Worm (Caenorhabditis elegans) whole organism, young adult: ENCODE data around the gene Y41E3.19.

Experiments used
- B0035.1 ChIP-seq: sonication (generic microtip); optimal IDR thresholded peaks from 2 replicates; lab custom pipeline; 2016; ENCODE audit warnings: missing genetic modification characterization, mild to moderate bottlenecking, missing compliant biosample characterization, missing genotype, missing genetic modification reagents
- B0336.3 ChIP-seq: fragments of 200-800 bp; sonication (Bioruptor generic); IDR thresholded peaks from 2 replicates; pipeline ENCODE4 v1.3.6; 2022; ENCODE audit warnings: missing genetic modification characterization, missing compliant biosample characterization
- F39B2.1 ChIP-seq: fragments of 200-800 bp; sonication (Bioruptor generic); IDR thresholded peaks from 2 replicates; pipeline ENCODE4 v1.3.6; 2022; ENCODE audit warnings: missing genetic modification reagents, missing genetic modification characterization, missing compliant biosample characterization
- F49E8.2 ChIP-seq: sonication (generic microtip); optimal IDR thresholded peaks from 3 replicates; lab custom pipeline; 2017; ENCODE audit warnings: missing genetic modification characterization, mild to moderate bottlenecking, missing compliant biosample characterization, antibody characterized with exemption, moderate library complexity; ENCODE audit not compliant: insufficient read depth
- F57A8.1 ChIP-seq: fragments of 200-800 bp; sonication (Bioruptor generic); optimal IDR thresholded peaks from 2 replicates; lab custom pipeline; 2018; ENCODE audit warnings: mild to moderate bottlenecking, missing genetic modification characterization, moderate library complexity, missing compliant biosample characterization
- T26A5.8 ChIP-seq: sonication (generic microtip); optimal IDR thresholded peaks from 2 replicates; lab custom pipeline; 2016; ENCODE audit warnings: missing genetic modification characterization, missing compliant biosample characterization
- Y53F4B.3 ChIP-seq: fragments of 200-800 bp; sonication (Bioruptor generic); IDR thresholded peaks from 2 replicates; pipeline ENCODE4 v1.3.6; 2022; ENCODE audit warnings: missing genetic modification reagents, missing genetic modification characterization, missing compliant biosample characterization
- Y53G8AR.9 ChIP-seq: fragments of 200-800 bp; sonication (Bioruptor generic); conservative IDR thresholded peaks from 2 replicates; pipeline ENCODE4 v1.3.6; 2022; ENCODE audit warnings: missing genetic modification reagents, missing genetic modification characterization, missing compliant biosample characterization
- akir-1 ChIP-seq: fragments of 200-800 bp; sonication (Bioruptor generic); optimal IDR thresholded peaks from 2 replicates; lab custom pipeline; 2018; ENCODE audit warnings: mild to moderate bottlenecking, missing genetic modification characterization, moderate library complexity, missing compliant biosample characterization
- aptf-2 ChIP-seq: fragments of 200-800 bp; sonication (Bioruptor generic); conservative IDR thresholded peaks from 2 replicates; pipeline ENCODE4 v1.3.6; 2022; ENCODE audit warnings: missing genetic modification reagents, missing genetic modification characterization, missing compliant biosample characterization
- attf-6 ChIP-seq: fragments of 200-800 bp; sonication (Bioruptor generic); IDR thresholded peaks from 2 replicates; pipeline ENCODE4 v1.3.6; 2022; ENCODE audit warnings: missing genetic modification reagents, missing genetic modification characterization, missing compliant biosample characterization
- bed-1 ChIP-seq: fragments of 200-800 bp; sonication (Bioruptor generic); IDR thresholded peaks from 2 replicates; pipeline ENCODE4 v1.3.6; 2022; ENCODE audit warnings: missing genetic modification reagents, missing genetic modification characterization, missing compliant biosample characterization
- bed-2 ChIP-seq: fragments of 200-800 bp; sonication (Bioruptor generic); IDR thresholded peaks from 2 replicates; pipeline ENCODE4 v1.3.6; 2022; ENCODE audit warnings: missing genetic modification reagents, missing genetic modification characterization, missing compliant biosample characterization
- cebp-2 ChIP-seq: fragments of 200-800 bp; sonication (Bioruptor generic); IDR thresholded peaks from 2 replicates; pipeline ENCODE4 v1.3.6; 2022; ENCODE audit warnings: missing genetic modification characterization, missing compliant biosample characterization
- ceh-79 ChIP-seq: sonication (generic microtip); optimal IDR thresholded peaks from 2 replicates; lab custom pipeline; 2017; ENCODE audit warnings: mild to moderate bottlenecking, missing genetic modification characterization, missing compliant biosample characterization
- chd-7 ChIP-seq: sonication (generic microtip); optimal IDR thresholded peaks from 2 replicates; lab custom pipeline; 2016; ENCODE audit warnings: mild to moderate bottlenecking, missing genetic modification characterization, moderate library complexity, missing compliant biosample characterization
- die-1 ChIP-seq: sonication (generic microtip); optimal IDR thresholded peaks from 2 replicates; lab custom pipeline; 2016; ENCODE audit warnings: missing genotype, mild to moderate bottlenecking, missing genetic modification characterization, missing compliant biosample characterization
- egl-18 ChIP-seq: fragments of 200-800 bp; sonication (Bioruptor generic); IDR thresholded peaks from 2 replicates; pipeline ENCODE4 v1.3.6; 2022; ENCODE audit warnings: missing genetic modification reagents, missing genetic modification characterization, missing compliant biosample characterization
- egrh-3 ChIP-seq: fragments of 200-800 bp; sonication (Bioruptor generic); IDR thresholded peaks from 2 replicates; pipeline ENCODE4 v1.3.6; 2022; ENCODE audit warnings: missing genetic modification reagents, missing genetic modification characterization, missing compliant biosample characterization
- gei-17 ChIP-seq: fragments of 200-800 bp; sonication (Bioruptor generic); optimal IDR thresholded peaks from 2 replicates; lab custom pipeline; 2018; ENCODE audit warnings: mild to moderate bottlenecking, missing genetic modification characterization, missing compliant biosample characterization
- him-1 ChIP-seq: sonication (generic microtip); optimal IDR thresholded peaks from 2 replicates; lab custom pipeline; 2016; ENCODE audit warnings: missing genotype, missing genetic modification reagents, missing genetic modification characterization, missing compliant biosample characterization
- hlh-12 ChIP-seq: sonication (generic microtip); optimal IDR thresholded peaks from 2 replicates; lab custom pipeline; 2016; ENCODE audit warnings: missing genetic modification characterization, missing compliant biosample characterization
- hmg-1.2 ChIP-seq: fragments of 200-800 bp; sonication (Bioruptor generic); IDR thresholded peaks from 2 replicates; pipeline ENCODE4 v1.3.6; 2022; ENCODE audit warnings: missing genetic modification reagents, missing genetic modification characterization, missing compliant biosample characterization
- let-526 ChIP-seq: fragments of 200-800 bp; sonication (Bioruptor generic); IDR thresholded peaks from 2 replicates; pipeline ENCODE4 v1.3.6; 2022; ENCODE audit warnings: missing genetic modification reagents, missing genetic modification characterization, missing compliant biosample characterization
- let-607 ChIP-seq, 2 experiments: fragments of 200-800 bp in 1 of 2; sonication (Bioruptor generic) in 1 of 2; sonication (generic microtip) in 1 of 2; optimal IDR thresholded peaks; 2 replicates each; lab custom pipeline; 2016 to 2018; ENCODE audit warnings: mild to moderate bottlenecking in 2 of 2, missing compliant biosample characterization in 2 of 2, missing genetic modification characterization in 2 of 2, moderate library complexity in 2 of 2, missing genotype in 1 of 2
- lin-40 ChIP-seq: sonication (generic microtip); optimal IDR thresholded peaks from 2 replicates; lab custom pipeline; 2016; ENCODE audit warnings: missing genetic modification characterization, mild to moderate bottlenecking, missing compliant biosample characterization, missing genotype, missing genetic modification reagents
- lir-1 ChIP-seq: fragments of 200-800 bp; sonication (Bioruptor generic); conservative IDR thresholded peaks from 2 replicates; pipeline ENCODE4 v1.3.6; 2022; ENCODE audit warnings: missing genetic modification reagents, missing genetic modification characterization, missing compliant biosample characterization
- lsl-1 ChIP-seq: fragments of 200-800 bp; sonication (Bioruptor generic); optimal IDR thresholded peaks from 2 replicates; lab custom pipeline; 2018; ENCODE audit warnings: mild to moderate bottlenecking, missing genetic modification characterization, moderate library complexity, missing compliant biosample characterization
- madf-6 ChIP-seq: fragments of 200-800 bp; sonication (Bioruptor generic); IDR thresholded peaks from 2 replicates; pipeline ENCODE4 v1.3.6; 2022; ENCODE audit warnings: missing genetic modification reagents, missing genetic modification characterization, missing compliant biosample characterization
- mel-28 ChIP-seq: sonication (generic microtip); optimal IDR thresholded peaks from 2 replicates; lab custom pipeline; 2016; ENCODE audit warnings: borderline replicate concordance, mild to moderate bottlenecking, missing genetic modification characterization, missing compliant biosample characterization
- mxl-1 ChIP-seq: sonication (generic microtip); optimal IDR thresholded peaks from 2 replicates; lab custom pipeline; 2016; ENCODE audit warnings: missing genetic modification characterization, missing compliant biosample characterization
- nfyb-1 ChIP-seq: fragments of 200-800 bp; sonication (Bioruptor generic); IDR thresholded peaks from 2 replicates; pipeline ENCODE4 v1.3.6; 2022; ENCODE audit warnings: missing genetic modification reagents, missing genetic modification characterization, missing compliant biosample characterization
- nhr-80 ChIP-seq: sonication (generic microtip); optimal IDR thresholded peaks from 2 replicates; lab custom pipeline; 2016; ENCODE audit warnings: missing genetic modification characterization, missing compliant biosample characterization
- pbrm-1 ChIP-seq: fragments of 200-800 bp; sonication (Bioruptor generic); IDR thresholded peaks from 2 replicates; pipeline ENCODE4 v1.3.6; 2022; ENCODE audit warnings: missing genetic modification reagents, missing genetic modification characterization, missing compliant biosample characterization
- rec-8 ChIP-seq, 2 experiments: sonication (generic microtip); optimal IDR thresholded peaks; 2 replicates each; lab custom pipeline; 2016; ENCODE audit warnings: mild to moderate bottlenecking in 2 of 2, missing genetic modification characterization in 2 of 2, missing genetic modification reagents in 2 of 2, missing genotype in 2 of 2, missing biosample characterization in 1 of 2, missing compliant biosample characterization in 1 of 2, moderate library complexity in 1 of 2
- rpc-1 ChIP-seq, 2 experiments: fragments of 150-350 bp in 1 of 2; sonication (generic microtip) in 1 of 2; optimal IDR thresholded peaks; 2 replicates each; lab custom pipeline; 2014 to 2018; ENCODE audit warnings: missing biosample characterization in 1 of 2, missing genetic modification characterization in 1 of 2, missing genetic modification reagents in 1 of 2, missing genotype in 1 of 2
- sea-2 ChIP-seq: fragments of 200-800 bp; sonication (Bioruptor generic); IDR thresholded peaks from 2 replicates; pipeline ENCODE4 v1.3.6; 2022; ENCODE audit warnings: missing genetic modification characterization, missing compliant biosample characterization
- snpc-1.3 ChIP-seq: sonication (generic microtip); optimal IDR thresholded peaks from 2 replicates; lab custom pipeline; 2017; ENCODE audit warnings: missing genetic modification characterization, mild to moderate bottlenecking, missing compliant biosample characterization, antibody characterized with exemption, moderate library complexity, missing genotype, missing genetic modification reagents; ENCODE audit not compliant: insufficient read depth
- tbp1 ChIP-seq: fragments of 200-800 bp; sonication (Bioruptor generic); optimal IDR thresholded peaks from 2 replicates; lab custom pipeline; 2018; ENCODE audit warnings: mild to moderate bottlenecking, missing genetic modification characterization, missing compliant biosample characterization
- unc-130 ChIP-seq: sonication (generic microtip); optimal IDR thresholded peaks from 2 replicates; lab custom pipeline; 2016; ENCODE audit warnings: missing genetic modification reagents, missing genetic modification characterization, missing compliant biosample characterization
- unc-62 ChIP-seq: fragments of 150-350 bp; optimal IDR thresholded peaks from 2 replicates; lab custom pipeline; 2014; ENCODE audit warnings: missing biosample characterization, missing genetic modification reagents, missing genetic modification characterization
- zfh-2 ChIP-seq: fragments of 200-800 bp; sonication (Bioruptor generic); conservative IDR thresholded peaks from 2 replicates; pipeline ENCODE4 v1.3.6; 2022; ENCODE audit warnings: missing genetic modification reagents, missing genetic modification characterization, missing compliant biosample characterization
- zim-3 ChIP-seq: sonication (generic microtip); optimal IDR thresholded peaks from 2 replicates; lab custom pipeline; 2017; ENCODE audit warnings: mild to moderate bottlenecking, missing genetic modification characterization, moderate library complexity, missing compliant biosample characterization
- ztf-25 ChIP-seq: fragments of 200-800 bp; sonication (Bioruptor generic); IDR thresholded peaks from 2 replicates; pipeline ENCODE4 v1.3.6; 2022; ENCODE audit warnings: missing genetic modification reagents, missing genetic modification characterization, missing compliant biosample characterization
- ztf-26 ChIP-seq: sonication (generic microtip); optimal IDR thresholded peaks from 2 replicates; lab custom pipeline; 2017; ENCODE audit warnings: missing genetic modification characterization, missing compliant biosample characterization
- ztf-28 ChIP-seq: fragments of 200-800 bp; sonication (Bioruptor generic); IDR thresholded peaks from 2 replicates; pipeline ENCODE4 v1.3.6; 2022; ENCODE audit warnings: missing genetic modification reagents, missing genetic modification characterization, missing compliant biosample characterization

Gene Y41E3.19

ce11 chrIV:15042159-15042936, 13.6 kb upstream of the Y41E3.19 start (continued):
- no peak for TF ChIP-seq rec-8 (tag; optimal IDR thresholded peaks at IDR 0.05; lab: Kevin White, UChicago)
- no peak for TF ChIP-seq bed-2 (GFP tag; lab: Robert Waterston, UW)
- TF ChIP-seq Y53F4B.3 (GFP tag; lab: Robert Waterston, UW): 0 out of 2 replicates have a peak, but pooled peaks have one; percentile 33
- no peak for TF ChIP-seq sea-2
- TF ChIP-seq snpc-1.3 (tag; lab: Kevin White, UChicago): peak; percentile 47
- no peak for TF ChIP-seq T26A5.8 (tag; lab: Kevin White, UChicago)
- TF ChIP-seq let-526 (GFP tag; lab: Robert Waterston, UW): no peak
- no peak for TF ChIP-seq zim-3 (tag; lab: Kevin White, UChicago)
- no peak for TF ChIP-seq unc-62
- no peak for TF ChIP-seq ztf-25 (GFP tag; lab: Robert Waterston, UW)
- peak; percentile 41 for TF ChIP-seq hmg-1.2 (GFP tag; lab: Robert Waterston, UW)
- TF ChIP-seq B0035.1: no peak
- 0 out of 2 replicates have a peak, but pooled peaks have one; percentile 69 for TF ChIP-seq ztf-28
- TF ChIP-seq aptf-2 (GFP tag; lab: Robert Waterston, UW): no peak
- peak; percentile 83; the same call in 1 of the 2 replicates for TF ChIP-seq B0336.3 (GFP tag; lab: Robert Waterston, UW)
- TF ChIP-seq him-1 (tag; lab: Kevin White, UChicago): no peak
- TF ChIP-seq egrh-3 (GFP tag; lab: Robert Waterston, UW): peak; percentile 20; the same call in 1 of the 2 replicates
- TF ChIP-seq ztf-26 (tag; lab: Kevin White, UChicago): no peak
- no peak for TF ChIP-seq hlh-12 (tag; lab: Kevin White, UChicago)
- no peak for TF ChIP-seq nhr-80 (tag; lab: Kevin White, UChicago)
- TF ChIP-seq chd-7 (tag; lab: Kevin White, UChicago): peak; percentile 49
- peak; percentile 72; the same call in 1 of the 2 replicates for TF ChIP-seq cebp-2 (GFP tag; lab: Robert Waterston, UW)
- no peak for TF ChIP-seq die-1
- TF ChIP-seq rpc-1 (optimal IDR thresholded peaks at IDR 0.05; lab: Kevin White, UChicago): no peak
- TF ChIP-seq rpc-1 (tag; optimal IDR thresholded peaks at IDR 0.05; lab: Kevin White, UChicago): no peak
- no peak for TF ChIP-seq bed-1
- peak; percentile 40; the same call in 1 of the 2 replicates for TF ChIP-seq pbrm-1 (GFP tag; lab: Robert Waterston, UW)
- TF ChIP-seq tbp1 (GFP tag; lab: Kevin White, UChicago): peak; percentile 56
- no peak for TF ChIP-seq F57A8.1
- TF ChIP-seq attf-6 (GFP tag; lab: Robert Waterston, UW): peak; percentile 92
- TF ChIP-seq mxl-1 (tag; lab: Kevin White, UChicago): no peak
- TF ChIP-seq mel-28 (tag; lab: Kevin White, UChicago): no peak
- peak; percentile 20 for TF ChIP-seq lsl-1
- peak; percentile 77 for TF ChIP-seq F49E8.2
- TF ChIP-seq zfh-2 (GFP tag; lab: Robert Waterston, UW): peak; percentile 68
- 0 out of 2 replicates have a peak, but pooled peaks have one; percentile 65 for TF ChIP-seq Y53G8AR.9 (GFP tag; lab: Robert Waterston, UW)
- no peak for TF ChIP-seq lin-40 (tag; lab: Kevin White, UChicago)
- TF ChIP-seq madf-6: peak; percentile 22; the same call in 1 of the 2 replicates
- no peak for TF ChIP-seq let-607 (tag; optimal IDR thresholded peaks at IDR 0.05; lab: Kevin White, UChicago)
- TF ChIP-seq egl-18 (GFP tag; lab: Robert Waterston, UW): no peak
- no peak for TF ChIP-seq ceh-79
- TF ChIP-seq unc-130 (GFP tag; lab: Kevin White, UChicago): no peak
- TF ChIP-seq akir-1: no peak
- peak; percentile 72 for TF ChIP-seq nfyb-1 (GFP tag; lab: Robert Waterston, UW)
- peak; percentile 25; the same call in 1 of the 2 replicates for TF ChIP-seq lir-1 (GFP tag; lab: Robert Waterston, UW)
- TF ChIP-seq gei-17 (GFP tag; lab: Kevin White, UChicago): no peak
- TF ChIP-seq F39B2.1: no peak
